Fruit fly (Drosophila melanogaster) Kc167 (cell line): ENCODE measurements around the gene Trxr2.

Source experiments
- Sin3A ChIP-seq: fragments of >200 bp; optimal IDR thresholded peaks from 2 replicates; lab custom pipeline; 2018; ENCODE audit warnings: missing external identifiers
- h ChIP-seq: fragments of >200 bp; optimal IDR thresholded peaks from 3 replicates; lab custom pipeline; 2018; ENCODE audit warnings: missing external identifiers
- insv ChIP-seq: fragments of >200 bp; optimal IDR thresholded peaks from 3 replicates; lab custom pipeline; 2018; ENCODE audit warnings: missing external identifiers
- psq ChIP-seq: fragments of >200 bp; optimal IDR thresholded peaks from 2 replicates; lab custom pipeline; 2017; ENCODE audit warnings: missing external identifiers
- ttk ChIP-seq: sonication (Bioruptor generic); optimal IDR thresholded peaks from 2 replicates; lab custom pipeline; 2017; ENCODE audit warnings: missing external identifiers

DNA sequence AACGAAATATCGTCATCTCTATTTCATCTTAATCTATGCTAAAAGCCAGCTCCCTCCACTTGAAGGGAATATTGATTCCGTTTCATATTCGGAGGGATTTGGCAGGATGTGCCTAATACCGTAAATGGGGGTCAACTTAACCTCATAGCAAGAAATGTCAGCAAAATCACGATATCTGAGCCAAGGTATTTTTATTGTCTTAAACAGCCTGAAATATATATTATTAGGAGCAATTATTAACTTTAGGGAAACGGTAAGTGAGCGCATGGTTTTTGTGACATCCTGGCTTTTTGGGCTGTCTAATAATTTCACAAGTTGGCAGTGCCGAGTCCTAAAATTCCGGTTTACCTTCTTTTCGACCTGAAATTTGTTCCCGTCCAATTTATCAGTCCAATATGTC lies at the start of gene Trxr2:
- TF ChIP-seq ttk (lab: Kevin White, UChicago): no peak
- no peak for TF ChIP-seq insv (lab: Kevin White, UChicago)
- TF ChIP-seq Sin3A (lab: Kevin White, UChicago): no peak
- no peak for TF ChIP-seq psq (lab: Kevin White, UChicago)
- no peak for TF ChIP-seq h (lab: Kevin White, UChicago)
